Worm (Caenorhabditis elegans): Measurements from ENCODE around the gene clhm-1.

DNA sequence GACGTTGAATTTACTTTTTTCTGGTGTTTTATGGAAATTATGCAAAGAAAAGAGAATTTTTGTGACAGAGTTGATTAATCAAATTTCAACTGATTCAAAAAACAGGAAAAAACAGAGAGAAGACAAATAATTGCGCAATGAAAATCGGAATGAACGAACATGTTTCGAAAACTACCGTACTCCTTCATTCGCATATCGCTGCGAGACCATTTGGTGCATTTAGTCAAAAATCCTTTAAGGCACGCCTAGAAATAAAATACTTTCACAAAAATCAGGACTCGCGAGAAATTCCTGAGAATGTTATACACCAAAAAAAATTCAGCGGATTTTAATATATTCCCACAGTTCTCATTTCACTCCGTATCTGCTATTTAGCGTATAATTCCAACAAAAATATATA is 10.8 kb downstream of the clhm-1 start:
- TF ChIP-seq nhr-77 (tag; optimal IDR thresholded peaks at IDR 0.05) (no peak), aha-1 (tag; optimal IDR thresholded peaks at IDR 0.05) (no peak), zag-1 (tag; optimal IDR thresholded peaks at IDR 0.05) (no peak), unc-98 (GFP tag; IDR thresholded peaks at IDR 0.05) (no peak), vab-15 (tag; optimal IDR thresholded peaks at IDR 0.05) (no peak), lin-39 (tag; optimal IDR thresholded peaks at IDR 0.05) (no peak)
